Worm (Caenorhabditis elegans): ENCODE data around the gene W03B1.3.

- TF ChIP-seq ztf-11 (tag; optimal IDR thresholded peaks at IDR 0.05) (no peak), unc-62 (GFP tag; optimal IDR thresholded peaks at IDR 0.05) (no peak), nhr-237 (tag; optimal IDR thresholded peaks at IDR 0.05) (no peak), flh-1 (GFP tag; optimal IDR thresholded peaks at IDR 0.05) (no peak), ces-1 (GFP tag; optimal IDR thresholded peaks at IDR 0.05) (no peak), nhr-76 (tag; optimal IDR thresholded peaks at IDR 0.05) (no peak)
Observed at ce11 chrIV:4284989-4285388, 51.0 kb downstream of the W03B1.3 start.

Data from whole organism, mixed stage, embryonic.